Fruit fly (Drosophila melanogaster): ENCODE data around the gene CG32219.

DNA sequence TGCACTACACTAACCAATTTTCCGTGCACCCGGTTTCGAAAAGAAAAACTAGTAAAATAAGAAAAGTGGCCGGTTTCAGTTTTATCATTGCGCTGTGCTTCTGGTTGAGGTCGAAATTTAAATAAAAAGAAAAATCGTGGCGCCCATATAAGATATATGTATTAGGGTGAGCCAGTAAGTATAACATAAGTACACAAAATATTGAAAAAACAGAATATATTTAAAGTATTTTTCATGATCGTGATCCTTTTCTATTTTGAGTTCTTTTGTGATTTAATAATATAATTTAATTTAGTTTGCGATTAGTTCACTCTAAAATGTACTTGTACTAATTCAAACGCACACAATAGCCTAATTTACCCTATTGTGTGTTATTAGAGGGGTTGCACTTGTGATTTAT lies 38.0 kb upstream of the CG32219 start, which contains the start of gene Csas:
- TF ChIP-seq CTCF (optimal IDR thresholded peaks at IDR 0.05) = no peak
- TF ChIP-seq CG8478 (optimal IDR thresholded peaks at IDR 0.05) = no peak

All from S2 (cell line).